Worm (Caenorhabditis elegans) whole organism, late embryonic: Measurements from ENCODE around the gene tdo-2.

Experiments used
- C08G9.2 ChIP-seq: sonication (generic microtip); optimal IDR thresholded peaks from 2 replicates; lab custom pipeline; 2016; ENCODE audit warnings: mild to moderate bottlenecking, missing genetic modification characterization, moderate library complexity, missing compliant biosample characterization
- K09A11.1 ChIP-seq: sonication (generic microtip); optimal IDR thresholded peaks from 2 replicates; lab custom pipeline; 2017; ENCODE audit warnings: antibody characterized with exemption, mild to moderate bottlenecking, missing genetic modification characterization, missing compliant biosample characterization; ENCODE audit not compliant: insufficient read depth
- Y22D7AL.16 ChIP-seq: sonication (generic microtip); optimal IDR thresholded peaks from 2 replicates; lab custom pipeline; 2016; ENCODE audit warnings: missing genetic modification characterization, missing compliant biosample characterization
- ahr-1 ChIP-seq: sonication (generic microtip); optimal IDR thresholded peaks from 2 replicates; lab custom pipeline; 2016; ENCODE audit warnings: missing genetic modification characterization, missing compliant biosample characterization
- ceh-24 ChIP-seq: sonication (generic microtip); optimal IDR thresholded peaks from 2 replicates; lab custom pipeline; 2016; ENCODE audit warnings: mild to moderate bottlenecking, missing genetic modification characterization, missing compliant biosample characterization
- ceh-30 ChIP-seq: fragments of 150-350 bp; optimal IDR thresholded peaks from 2 replicates; lab custom pipeline; 2014; ENCODE audit warnings: missing biosample characterization, missing genetic modification characterization
- ceh-31 ChIP-seq: sonication (generic microtip); optimal IDR thresholded peaks from 2 replicates; lab custom pipeline; 2016; ENCODE audit warnings: missing genetic modification characterization, missing compliant biosample characterization
- ceh-34 ChIP-seq: sonication (generic microtip); optimal IDR thresholded peaks from 2 replicates; lab custom pipeline; 2016; ENCODE audit warnings: mild to moderate bottlenecking, missing genetic modification characterization, missing compliant biosample characterization
- ceh-45 ChIP-seq: fragments of 200-800 bp; sonication (Bioruptor generic); IDR thresholded peaks from 2 replicates; pipeline ENCODE4 v1.3.6; 2022; ENCODE audit warnings: missing genetic modification reagents, missing genetic modification characterization, missing compliant biosample characterization
- che-1 ChIP-seq: sonication (generic microtip); optimal IDR thresholded peaks from 2 replicates; lab custom pipeline; 2016; ENCODE audit warnings: mild to moderate bottlenecking, missing genetic modification characterization, missing compliant biosample characterization
- dmd-4 ChIP-seq: sonication (generic microtip); optimal IDR thresholded peaks from 2 replicates; lab custom pipeline; 2016; ENCODE audit warnings: borderline replicate concordance, missing genetic modification characterization, missing compliant biosample characterization
- elt-2 ChIP-seq: sonication (generic microtip); optimal IDR thresholded peaks from 2 replicates; lab custom pipeline; 2016; ENCODE audit warnings: missing genetic modification reagents, missing genetic modification characterization, missing compliant biosample characterization
- elt-4 ChIP-seq: sonication (generic microtip); optimal IDR thresholded peaks from 2 replicates; lab custom pipeline; 2016; ENCODE audit warnings: missing genetic modification characterization, missing compliant biosample characterization
- ets-4 ChIP-seq: sonication (generic microtip); optimal IDR thresholded peaks from 2 replicates; lab custom pipeline; 2016; ENCODE audit warnings: missing genetic modification characterization, missing compliant biosample characterization
- fkh-6 ChIP-seq: sonication (generic microtip); optimal IDR thresholded peaks from 2 replicates; lab custom pipeline; 2016; ENCODE audit warnings: missing genetic modification characterization, missing compliant biosample characterization
- hlh-13 ChIP-seq: fragments of 200-800 bp; sonication (Bioruptor generic); optimal IDR thresholded peaks from 2 replicates; lab custom pipeline; 2018; ENCODE audit warnings: mild to moderate bottlenecking, missing genetic modification characterization, missing compliant biosample characterization
- lim-6 ChIP-seq: sonication (generic microtip); optimal IDR thresholded peaks from 2 replicates; lab custom pipeline; 2016; ENCODE audit warnings: missing genetic modification characterization, missing compliant biosample characterization
- nfya-1 ChIP-seq: sonication (generic microtip); optimal IDR thresholded peaks from 2 replicates; lab custom pipeline; 2017; ENCODE audit warnings: missing genetic modification characterization, mild to moderate bottlenecking, missing compliant biosample characterization, antibody characterized with exemption, moderate library complexity
- pat-9 ChIP-seq: fragments of 200-800 bp; sonication (Bioruptor generic); optimal IDR thresholded peaks from 2 replicates; lab custom pipeline; 2018; ENCODE audit warnings: mild to moderate bottlenecking, missing genetic modification characterization, moderate library complexity, missing compliant biosample characterization
- pha-2 ChIP-seq: sonication (generic microtip); optimal IDR thresholded peaks from 2 replicates; lab custom pipeline; 2017; ENCODE audit warnings: mild to moderate bottlenecking, missing genetic modification characterization, missing compliant biosample characterization
- sdc-2 ChIP-seq: sonication (generic microtip); optimal IDR thresholded peaks from 2 replicates; lab custom pipeline; 2016; ENCODE audit warnings: missing genotype, missing genetic modification characterization, missing compliant biosample characterization
- sox-2 ChIP-seq: fragments of 200-800 bp; sonication (Bioruptor generic); IDR thresholded peaks from 2 replicates; pipeline ENCODE4 v1.3.6; 2022; ENCODE audit warnings: missing genetic modification reagents, missing genetic modification characterization, missing compliant biosample characterization
- tbx-2 ChIP-seq: sonication (generic microtip); optimal IDR thresholded peaks from 2 replicates; lab custom pipeline; 2016; ENCODE audit warnings: missing genetic modification characterization, missing compliant biosample characterization
- ttx-3 ChIP-seq: sonication (generic microtip); optimal IDR thresholded peaks from 2 replicates; lab custom pipeline; 2016; ENCODE audit warnings: missing genetic modification reagents, missing genetic modification characterization, missing compliant biosample characterization
- unc-3 ChIP-seq, 2 experiments: fragments of 200-800 bp in 1 of 2; sonication (Bioruptor generic) in 1 of 2; sonication (generic microtip) in 1 of 2; conservative IDR thresholded peaks in 1 of 2; optimal IDR thresholded peaks in 1 of 2; 2 replicates each; pipeline versions ENCODE4 v1.3.6 to Lab custom; 2016 to 2022; ENCODE audit warnings: missing compliant biosample characterization in 2 of 2, missing genetic modification characterization in 2 of 2, missing genetic modification reagents in 1 of 2
- unc-42 ChIP-seq: sonication (generic microtip); optimal IDR thresholded peaks from 2 replicates; lab custom pipeline; 2016; ENCODE audit warnings: missing genotype, missing genetic modification characterization, missing compliant biosample characterization

The tdo-2 gene

ce11 chrIII:5925724-5926123, 6.0 kb upstream of the tdo-2 start, which contains the start of the genes dnc-2 and bcl-7:
TSS of gene dnc-2 (minus strand) at chrIII:5925756.
TSS of gene bcl-7 (plus strand) at chrIII:5926086.
- peak; percentile 26 for TF ChIP-seq unc-42 (tag; lab: Kevin White, UChicago)
- no peak for TF ChIP-seq Y22D7AL.16 (tag; lab: Kevin White, UChicago)

ce11 chrIII:5922236-5922635, 2.5 kb upstream of the tdo-2 start:
- TF ChIP-seq unc-42 (tag; lab: Kevin White, UChicago) (no peak), che-1 (tag; lab: Kevin White, UChicago) (no peak), pha-2 (tag; lab: Kevin White, UChicago) (no peak), ceh-30 (tag; lab: Kevin White, UChicago) (no peak), ceh-45 (GFP tag; lab: Robert Waterston, UW) (no peak)

- TF ChIP-seq ahr-1 (no peak), elt-2 (tag; lab: Kevin White, UChicago) (peak; percentile 14)
Observed at ce11 chrIII:5921067-5921678, 1.4 kb upstream of the tdo-2 start.

- TF ChIP-seq tbx-2 (tag; lab: Kevin White, UChicago): no peak
- TF ChIP-seq elt-2 (tag; lab: Kevin White, UChicago): peak; percentile 23
Observed at ce11 chrIII:5917365-5917958, 2.3 kb downstream of the tdo-2 start.

ce11 chrIII:5915926-5916325, 3.8 kb downstream of the tdo-2 start:
- TF ChIP-seq fkh-6 (tag; lab: Kevin White, UChicago): no peak
- peak; percentile 94 for TF ChIP-seq elt-2 (tag; lab: Kevin White, UChicago)

- peak; percentile 5 for TF ChIP-seq elt-2 (tag; lab: Kevin White, UChicago)
- no peak for TF ChIP-seq ttx-3 (tag; lab: Kevin White, UChicago)
- TF ChIP-seq C08G9.2 (tag; lab: Kevin White, UChicago): no peak
- no peak for TF ChIP-seq elt-4 (tag; lab: Kevin White, UChicago)
- TF ChIP-seq ceh-24: no peak
- peak; percentile 55 for TF ChIP-seq nfya-1 (tag; lab: Kevin White, UChicago)
- no peak for TF ChIP-seq lim-6 (tag; lab: Kevin White, UChicago)
- TF ChIP-seq ceh-31 (tag; lab: Kevin White, UChicago): no peak
- TF ChIP-seq Y22D7AL.16 (tag; lab: Kevin White, UChicago): no peak
Observed at ce11 chrIII:5914717-5915116, 5.0 kb downstream of the tdo-2 start.

- no peak for TF ChIP-seq elt-2 (tag; lab: Kevin White, UChicago)
- TF ChIP-seq pat-9 (tag; lab: Kevin White, UChicago): no peak
- TF ChIP-seq ets-4 (tag; lab: Kevin White, UChicago): no peak
- TF ChIP-seq ceh-34: no peak
- no peak for TF ChIP-seq sdc-2 (tag; lab: Kevin White, UChicago)
- TF ChIP-seq hlh-13: no peak
- no peak for TF ChIP-seq K09A11.1
- no peak for TF ChIP-seq unc-3 (GFP tag; conservative IDR thresholded peaks at IDR 0.05; lab: Robert Waterston, UW)
- TF ChIP-seq unc-3 (tag; optimal IDR thresholded peaks at IDR 0.05; lab: Kevin White, UChicago): no peak
- TF ChIP-seq ceh-24: no peak
- TF ChIP-seq sox-2 (GFP tag; lab: Robert Waterston, UW): no peak
- TF ChIP-seq dmd-4 (tag; lab: Kevin White, UChicago): no peak
Observed at ce11 chrIII:5908408-5908807, 11.3 kb downstream of the tdo-2 start, which contains the start of gene C28H8.3. TSS of gene C28H8.3 (plus strand) at chrIII:5908700.
